Fruit fly (Drosophila melanogaster) whole organism, prepupa: ENCODE data around the gene Jhbp2.

Source experiments
- CG10669 ChIP-seq: fragments of 200-800 bp; sonication (Bioruptor generic); optimal IDR thresholded peaks from 3 replicates; lab custom pipeline; 2018; ENCODE audit warnings: missing biosample characterization, mild to moderate bottlenecking, missing genetic modification characterization, moderate library complexity
- CG11294 ChIP-seq: fragments of 200-800 bp; sonication (Bioruptor generic); IDR thresholded peaks from 2 replicates; pipeline ENCODE4 v1.3.6; 2022; ENCODE audit warnings: missing biosample characterization, missing genetic modification characterization
- CG11762 ChIP-seq: fragments of 200-800 bp; sonication (Bioruptor generic); optimal IDR thresholded peaks from 3 replicates; lab custom pipeline; 2016; ENCODE audit warnings: missing biosample characterization, missing genetic modification characterization; ENCODE audit not compliant: insufficient read depth
- CG11902 ChIP-seq: fragments of 200-800 bp; sonication (Bioruptor generic); optimal IDR thresholded peaks from 3 replicates; lab custom pipeline; 2016; ENCODE audit warnings: missing biosample characterization, missing genetic modification characterization
- CG15336 ChIP-seq: fragments of 200-800 bp; sonication (Bioruptor generic); IDR thresholded peaks from 2 replicates; pipeline ENCODE4 v1.3.6; 2022; ENCODE audit warnings: missing biosample characterization, missing genetic modification characterization
- CG1621 ChIP-seq: fragments of 200-800 bp; sonication (Bioruptor generic); optimal IDR thresholded peaks from 3 replicates; lab custom pipeline; 2018; ENCODE audit warnings: missing biosample characterization, mild to moderate bottlenecking, missing genetic modification characterization
- CG3032 ChIP-seq: fragments of 200-800 bp; optimal IDR thresholded peaks from 2 replicates; lab custom pipeline; 2019; ENCODE audit warnings: missing biosample characterization, mild to moderate bottlenecking, missing genetic modification characterization, moderate library complexity
- CG31627 ChIP-seq: fragments of 200-800 bp; sonication (Bioruptor generic); optimal IDR thresholded peaks from 3 replicates; lab custom pipeline; 2016; ENCODE audit warnings: missing biosample characterization, missing genetic modification characterization
- CG32006 ChIP-seq: fragments of 200-800 bp; sonication (Bioruptor generic); optimal IDR thresholded peaks from 3 replicates; lab custom pipeline; 2017; ENCODE audit warnings: missing biosample characterization, mild to moderate bottlenecking, missing genetic modification characterization
- CG34406 ChIP-seq: fragments of 200-800 bp; sonication (Bioruptor generic); optimal IDR thresholded peaks from 3 replicates; lab custom pipeline; 2016; ENCODE audit warnings: missing biosample characterization, missing genetic modification characterization
- CG4318 ChIP-seq: fragments of 200-800 bp; sonication (Bioruptor generic); optimal IDR thresholded peaks from 3 replicates; lab custom pipeline; 2017; ENCODE audit warnings: missing biosample characterization, mild to moderate bottlenecking, missing genetic modification characterization
- CG6163 ChIP-seq: fragments of 200-800 bp; sonication (Bioruptor generic); IDR thresholded peaks from 3 replicates; pipeline ENCODE4 v1.3.6; 2022; ENCODE audit warnings: missing biosample characterization, missing genetic modification characterization
- CG6276 ChIP-seq: fragments of 200-800 bp; sonication (Bioruptor generic); optimal IDR thresholded peaks from 2 replicates; lab custom pipeline; 2017; ENCODE audit warnings: missing biosample characterization, mild to moderate bottlenecking, missing genetic modification characterization
- CG6792 ChIP-seq: fragments of 200-800 bp; sonication (Bioruptor generic); optimal IDR thresholded peaks from 3 replicates; lab custom pipeline; 2016; ENCODE audit warnings: missing biosample characterization, missing genetic modification characterization
- CG6808 ChIP-seq: fragments of 200-800 bp; sonication (Bioruptor generic); optimal IDR thresholded peaks from 3 replicates; lab custom pipeline; 2017; ENCODE audit warnings: missing biosample characterization, missing genetic modification characterization, mild to moderate bottlenecking, moderate library complexity, missing genetic modification reagents
- CG6854 ChIP-seq: fragments of 200-800 bp; sonication (Bioruptor generic); optimal IDR thresholded peaks from 2 replicates; lab custom pipeline; 2017; ENCODE audit warnings: missing biosample characterization, mild to moderate bottlenecking, missing genetic modification characterization
- CG8119 ChIP-seq: fragments of 200-800 bp; sonication (Bioruptor generic); IDR thresholded peaks from 3 replicates; pipeline ENCODE4 v1.3.6; 2022; ENCODE audit warnings: missing biosample characterization, missing genetic modification characterization
- CG8319 ChIP-seq: fragments of 200-800 bp; sonication (Bioruptor generic); optimal IDR thresholded peaks from 3 replicates; lab custom pipeline; 2016; ENCODE audit warnings: missing biosample characterization, missing genetic modification characterization
- CG8632 ChIP-seq: fragments of 200-800 bp; sonication (Bioruptor generic); optimal IDR thresholded peaks from 3 replicates; lab custom pipeline; 2016; ENCODE audit warnings: missing biosample characterization, missing genetic modification characterization
- CG9139 ChIP-seq: fragments of 200-800 bp; sonication (Bioruptor generic); optimal IDR thresholded peaks from 3 replicates; lab custom pipeline; 2017; ENCODE audit warnings: missing biosample characterization, mild to moderate bottlenecking, missing genetic modification characterization
- Eip75B ChIP-seq: fragments of 200-800 bp; sonication (Bioruptor generic); optimal IDR thresholded peaks from 3 replicates; lab custom pipeline; 2016; ENCODE audit warnings: missing biosample characterization, missing genetic modification characterization
- Eip78C ChIP-seq: fragments of 200-800 bp; sonication (Bioruptor generic); peaks from one replicate; lab custom pipeline; 2016; ENCODE audit warnings: missing biosample characterization, missing genetic modification characterization
- Ets21C ChIP-seq: fragments of 200-800 bp; sonication (Bioruptor generic); optimal IDR thresholded peaks from 3 replicates; lab custom pipeline; 2016; ENCODE audit warnings: missing biosample characterization, missing genetic modification characterization
- Ets96B ChIP-seq: fragments of 200-800 bp; optimal IDR thresholded peaks from 2 replicates; lab custom pipeline; 2019; ENCODE audit warnings: missing biosample characterization, mild to moderate bottlenecking, missing genetic modification characterization, moderate library complexity
- Gug ChIP-seq: fragments of 200-800 bp; sonication (Bioruptor generic); IDR thresholded peaks from 2 replicates; pipeline ENCODE4 v1.3.6; 2022; ENCODE audit warnings: missing biosample characterization, missing genetic modification characterization
- Hr38 ChIP-seq: sonication (Bioruptor generic); optimal IDR thresholded peaks from 2 replicates; lab custom pipeline; 2016; ENCODE audit warnings: missing biosample characterization, missing genetic modification characterization
- Hr4 ChIP-seq: fragments of 200-800 bp; sonication (Bioruptor generic); optimal IDR thresholded peaks from 3 replicates; lab custom pipeline; 2016; ENCODE audit warnings: missing biosample characterization, missing genetic modification characterization
- Lpt ChIP-seq: fragments of 200-800 bp; sonication (Bioruptor generic); optimal IDR thresholded peaks from 3 replicates; lab custom pipeline; 2016; ENCODE audit warnings: missing biosample characterization, missing genetic modification characterization
- Met ChIP-seq: fragments of 200-800 bp; sonication (Bioruptor generic); optimal IDR thresholded peaks from 3 replicates; lab custom pipeline; 2016; ENCODE audit warnings: missing biosample characterization, missing genetic modification characterization
- Smox ChIP-seq: fragments of 200-800 bp; sonication (Bioruptor generic); optimal IDR thresholded peaks from 3 replicates; lab custom pipeline; 2016; ENCODE audit warnings: missing biosample characterization, missing genetic modification characterization
- Sox102F ChIP-seq: fragments of 200-800 bp; sonication (Bioruptor generic); optimal IDR thresholded peaks from 2 replicates; lab custom pipeline; 2016; ENCODE audit warnings: missing biosample characterization, mild to moderate bottlenecking, missing genetic modification characterization
- Sox14 ChIP-seq: fragments of 200-800 bp; sonication (Bioruptor generic); optimal IDR thresholded peaks from 3 replicates; lab custom pipeline; 2016; ENCODE audit warnings: missing biosample characterization, missing genetic modification characterization
- achi ChIP-seq: fragments of 200-800 bp; sonication (Bioruptor generic); optimal IDR thresholded peaks from 3 replicates; lab custom pipeline; 2016; ENCODE audit warnings: missing biosample characterization, missing genetic modification characterization
- cyc ChIP-seq: fragments of 200-800 bp; sonication (Bioruptor generic); optimal IDR thresholded peaks from 3 replicates; lab custom pipeline; 2016; ENCODE audit warnings: missing biosample characterization, missing genetic modification characterization
- dac ChIP-seq: fragments of 200-800 bp; sonication (Bioruptor generic); optimal IDR thresholded peaks from 2 replicates; lab custom pipeline; 2017; ENCODE audit warnings: missing biosample characterization, mild to moderate bottlenecking, missing genetic modification characterization
- dsx ChIP-seq: fragments of 200-800 bp; optimal IDR thresholded peaks from 3 replicates; lab custom pipeline; 2019; ENCODE audit warnings: missing biosample characterization, mild to moderate bottlenecking, missing genetic modification characterization, moderate library complexity; ENCODE audit not compliant: poor library complexity, severe bottlenecking
- eg ChIP-seq: fragments of 200-800 bp; sonication (Bioruptor generic); IDR thresholded peaks from 3 replicates; pipeline ENCODE4 v1.3.6; 2022; ENCODE audit warnings: missing biosample characterization, missing genetic modification characterization
- esn ChIP-seq: fragments of 200-800 bp; sonication (Bioruptor generic); optimal IDR thresholded peaks from 2 replicates; lab custom pipeline; 2016; ENCODE audit warnings: missing biosample characterization, mild to moderate bottlenecking, missing genetic modification characterization, moderate library complexity
- fd59A ChIP-seq: fragments of 200-800 bp; sonication (Bioruptor generic); optimal IDR thresholded peaks from 2 replicates; lab custom pipeline; 2017; ENCODE audit warnings: missing biosample characterization, mild to moderate bottlenecking, missing genetic modification characterization, missing genetic modification reagents
- fd85E ChIP-seq: fragments of 200-800 bp; sonication (Bioruptor generic); optimal IDR thresholded peaks from 3 replicates; lab custom pipeline; 2016; ENCODE audit warnings: missing biosample characterization, missing genetic modification characterization
- fkh ChIP-seq: fragments of 200-800 bp; sonication (Bioruptor generic); optimal IDR thresholded peaks from 3 replicates; lab custom pipeline; 2017; ENCODE audit warnings: missing biosample characterization, mild to moderate bottlenecking, missing genetic modification characterization, moderate library complexity
- lz ChIP-seq: fragments of 200-800 bp; sonication (Bioruptor generic); optimal IDR thresholded peaks from 3 replicates; lab custom pipeline; 2016; ENCODE audit warnings: missing biosample characterization, missing genetic modification characterization
- net ChIP-seq: fragments of 200-800 bp; sonication (Bioruptor generic); optimal IDR thresholded peaks from 3 replicates; lab custom pipeline; 2016; ENCODE audit warnings: missing biosample characterization, missing genetic modification characterization
- pdm3 ChIP-seq: fragments of 200-800 bp; sonication (Bioruptor generic); optimal IDR thresholded peaks from 3 replicates; lab custom pipeline; 2016; ENCODE audit warnings: missing biosample characterization, missing genetic modification characterization
- salr ChIP-seq, 2 experiments: fragments of 200-800 bp; sonication (Bioruptor generic); optimal IDR thresholded peaks; 3 replicates each; lab custom pipeline; 2016 to 2018; ENCODE audit warnings: missing biosample characterization in 2 of 2, missing genetic modification characterization in 2 of 2, mild to moderate bottlenecking in 1 of 2
- svp ChIP-seq: fragments of 200-800 bp; sonication (Bioruptor generic); peaks from one replicate; lab custom pipeline; 2016; ENCODE audit warnings: missing biosample characterization, missing genetic modification characterization
- topi ChIP-seq: fragments of 200-800 bp; sonication (Bioruptor generic); optimal IDR thresholded peaks from 3 replicates; lab custom pipeline; 2016; ENCODE audit warnings: missing biosample characterization, missing genetic modification characterization
- vri ChIP-seq: fragments of 200-800 bp; sonication (Bioruptor generic); optimal IDR thresholded peaks from 3 replicates; lab custom pipeline; 2016; ENCODE audit warnings: missing biosample characterization, mild to moderate bottlenecking, missing genetic modification characterization

Jhbp2 gene

DNA sequence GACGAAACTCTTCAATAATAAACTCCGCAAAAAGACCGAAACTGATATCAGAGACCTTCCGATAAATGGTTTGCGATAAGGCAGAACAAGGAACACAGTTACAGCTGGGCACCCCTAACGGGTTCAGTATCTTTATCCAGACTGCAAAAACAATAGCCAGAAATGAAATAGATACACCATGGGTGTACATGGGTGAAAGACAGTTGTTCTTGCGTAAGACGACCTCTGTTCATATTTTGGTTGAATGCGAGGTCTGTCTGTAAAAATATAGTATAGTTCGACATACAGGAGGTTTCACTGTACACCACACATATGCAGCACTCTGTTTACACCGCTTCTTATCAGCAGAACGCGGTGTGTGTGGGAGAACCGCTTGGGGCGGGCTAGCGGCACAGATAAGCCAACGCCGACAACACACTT, 49.0 kb downstream of the Jhbp2 start (continued):
- TF ChIP-seq fd59A (GFP tag; lab: Kevin White, UChicago) (peak; percentile 34), dac (GFP tag; lab: Kevin White, UChicago) (peak; percentile 43), CG11294 (GFP tag; lab: Robert Waterston, UW) (peak; percentile 30; the same call in 1 of the 2 replicates), esn (GFP tag; lab: Kevin White, UChicago) (peak; percentile 86), vri (GFP tag; lab: Kevin White, UChicago) (peak; percentile 90), CG34406 (GFP tag; lab: Kevin White, UChicago) (peak; percentile 71), CG8632 (GFP tag; lab: Kevin White, UChicago) (peak; percentile 65), svp (peak; percentile 97), net (peak; percentile 66), Eip78C (GFP tag; lab: Kevin White, UChicago) (peak; percentile 91), Sox102F (GFP tag; lab: Kevin White, UChicago) (peak; percentile 84), CG11902 (GFP tag; lab: Kevin White, UChicago) (peak; percentile 62), CG32006 (GFP tag; lab: Kevin White, UChicago) (peak; percentile 68), CG9139 (GFP tag; lab: Kevin White, UChicago) (peak; percentile 48), eg (GFP tag; lab: Robert Waterston, UW) (peak; percentile 59; the same call in 2 of the 3 replicates), CG15336 (GFP tag; lab: Robert Waterston, UW) (peak; percentile 51), Gug (GFP tag; lab: Robert Waterston, UW) (peak; percentile 51; the same call in 1 of the 2 replicates), cyc (GFP tag; lab: Kevin White, UChicago) (peak; percentile 76), topi (GFP tag; lab: Kevin White, UChicago) (peak; percentile 75), Ets96B (tag; lab: Kevin White, UChicago) (peak; percentile 49), Hr38 (GFP tag; lab: Kevin White, UChicago) (no peak), pdm3 (peak; percentile 78), CG31627 (peak; percentile 83), CG4318 (GFP tag; lab: Kevin White, UChicago) (peak; percentile 42), Lpt (GFP tag; lab: Kevin White, UChicago) (peak; percentile 26), achi (GFP tag; lab: Kevin White, UChicago) (peak; percentile 60), CG3032 (tag; lab: Kevin White, UChicago) (peak; percentile 56)

DNA sequence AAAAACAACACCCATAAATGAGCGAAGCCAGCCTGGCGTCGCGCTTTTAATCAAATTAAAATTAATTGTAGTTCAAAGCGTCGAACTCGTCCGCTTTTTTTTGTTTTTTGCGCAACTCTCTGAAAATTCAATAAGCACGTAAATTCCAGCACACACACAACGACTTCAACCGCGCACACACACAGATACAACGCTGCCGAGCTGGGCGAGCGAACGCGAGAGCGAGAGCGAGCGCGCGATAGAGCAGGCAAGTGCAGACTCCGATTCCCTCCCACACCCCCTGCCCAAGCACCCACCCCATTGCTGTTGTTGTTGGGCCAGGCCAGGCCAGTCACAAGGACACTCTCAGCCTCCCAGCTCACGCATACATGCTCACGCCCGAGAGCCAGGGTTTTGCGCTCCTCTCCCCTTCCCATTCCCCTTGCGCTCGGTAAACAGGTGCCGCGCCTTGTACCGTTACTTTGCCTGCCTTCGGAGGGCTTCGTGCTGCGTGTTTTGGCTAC, 50.3 kb downstream of the Jhbp2 start:
- TF ChIP-seq CG3032 (tag; lab: Kevin White, UChicago) (no peak), CG34406 (GFP tag; lab: Kevin White, UChicago) (no peak), Gug (GFP tag; lab: Robert Waterston, UW) (no peak), CG8119 (peak; percentile 19; the same call in 1 of the 3 replicates), fkh (GFP tag; lab: Kevin White, UChicago) (peak; percentile 88), CG6163 (GFP tag; lab: Robert Waterston, UW) (peak; percentile 67; the same call in 2 of the 3 replicates), Ets21C (GFP tag; lab: Kevin White, UChicago) (no peak), CG11762 (no peak), eg (GFP tag; lab: Robert Waterston, UW) (peak; percentile 40; the same call in 1 of the 3 replicates), Hr38 (GFP tag; lab: Kevin White, UChicago) (no peak), achi (GFP tag; lab: Kevin White, UChicago) (no peak), Smox (GFP tag; lab: Kevin White, UChicago) (no peak), esn (GFP tag; lab: Kevin White, UChicago) (no peak), CG6792 (GFP tag; lab: Kevin White, UChicago) (no peak), Hr4 (no peak), dsx (GFP tag; lab: Kevin White, UChicago) (peak; percentile 18), Met (GFP tag; lab: Kevin White, UChicago) (no peak), CG11902 (GFP tag; lab: Kevin White, UChicago) (no peak), Eip75B (GFP tag; lab: Kevin White, UChicago) (no peak), salr (GFP tag; optimal IDR thresholded peaks at IDR 0.05; lab: Kevin White, UChicago) (no peak), CG1621 (tag; lab: Kevin White, UChicago) (peak; percentile 12), Sox102F (GFP tag; lab: Kevin White, UChicago) (no peak), CG6276 (GFP tag; lab: Kevin White, UChicago) (no peak), CG4318 (GFP tag; lab: Kevin White, UChicago) (no peak), CG10669 (GFP tag; lab: Kevin White, UChicago) (no peak), fd85E (GFP tag; lab: Kevin White, UChicago) (no peak), Ets96B (tag; lab: Kevin White, UChicago) (no peak), CG6854 (GFP tag; lab: Kevin White, UChicago) (peak; percentile 39), lz (GFP tag; lab: Kevin White, UChicago) (no peak), Lpt (GFP tag; lab: Kevin White, UChicago) (no peak), CG31627 (no peak), Sox14 (GFP tag; lab: Kevin White, UChicago) (no peak), CG6808 (GFP tag; lab: Kevin White, UChicago) (no peak), CG8319 (no peak)
